Worm (Caenorhabditis elegans): ENCODE measurements around the gene xrn-1.

DNA sequence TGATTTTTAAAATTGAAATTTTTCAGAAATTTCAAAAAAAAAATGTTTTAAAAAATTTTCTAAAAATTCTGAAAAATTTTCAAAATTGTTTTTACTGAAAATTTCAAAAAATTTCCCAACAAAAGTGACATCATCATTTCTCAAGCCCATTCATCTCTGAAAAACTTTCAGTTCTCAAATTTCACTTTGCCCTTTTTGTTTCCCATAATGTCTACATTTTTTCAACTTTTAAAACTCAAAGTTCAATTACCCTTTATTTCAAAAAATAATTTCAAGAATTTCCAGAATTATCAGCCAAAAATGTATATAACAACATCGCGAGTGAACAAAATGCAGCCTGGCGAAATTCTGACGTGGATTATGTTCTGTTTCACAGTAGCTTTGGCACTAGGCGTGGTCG is 32.3 kb downstream of the xrn-1 start, which contains the start of gene bkip-1:
- TF ChIP-seq him-1 (tag; optimal IDR thresholded peaks at IDR 0.05) (no peak), W03F9.2 (tag; optimal IDR thresholded peaks at IDR 0.05) (no peak)

Data from whole organism, L4/young adult.